Worm (Caenorhabditis elegans) whole organism, L3 larva: ENCODE data around the gene K08D10.13.

Experiments used
- ZK546.5 ChIP-seq: sonication (generic microtip); optimal IDR thresholded peaks from 2 replicates; lab custom pipeline; 2017; ENCODE audit warnings: missing biosample characterization, missing genetic modification characterization
- elt-1 ChIP-seq: fragments of 150-350 bp; optimal IDR thresholded peaks from 2 replicates; lab custom pipeline; 2014; ENCODE audit warnings: missing biosample characterization, missing genetic modification characterization
- elt-3 ChIP-seq, 3 experiments: fragments of 150-350 bp in 1 of 3; sonication (generic microtip) in 2 of 3; optimal IDR thresholded peaks; 2 replicates in 2 of 3; 4 replicates in 1 of 3; lab custom pipeline; 2014 to 2017; ENCODE audit warnings: missing biosample characterization in 3 of 3, missing genetic modification characterization in 3 of 3
- jun-1 ChIP-seq: fragments of 150-350 bp; optimal IDR thresholded peaks from 2 replicates; lab custom pipeline; 2014; ENCODE audit warnings: missing biosample characterization, missing genetic modification reagents, missing genetic modification characterization
- mdl-1 ChIP-seq: fragments of 150-350 bp; optimal IDR thresholded peaks from 2 replicates; lab custom pipeline; 2014; ENCODE audit warnings: missing biosample characterization, missing genetic modification characterization
- nhr-11 ChIP-seq: fragments of 150-350 bp; optimal IDR thresholded peaks from 2 replicates; lab custom pipeline; 2014; ENCODE audit warnings: missing biosample characterization, missing genetic modification characterization
- tbx-2 ChIP-seq: sonication (generic microtip); optimal IDR thresholded peaks from 2 replicates; lab custom pipeline; 2016; ENCODE audit warnings: mild to moderate bottlenecking, missing genetic modification characterization, missing compliant biosample characterization

DNA sequence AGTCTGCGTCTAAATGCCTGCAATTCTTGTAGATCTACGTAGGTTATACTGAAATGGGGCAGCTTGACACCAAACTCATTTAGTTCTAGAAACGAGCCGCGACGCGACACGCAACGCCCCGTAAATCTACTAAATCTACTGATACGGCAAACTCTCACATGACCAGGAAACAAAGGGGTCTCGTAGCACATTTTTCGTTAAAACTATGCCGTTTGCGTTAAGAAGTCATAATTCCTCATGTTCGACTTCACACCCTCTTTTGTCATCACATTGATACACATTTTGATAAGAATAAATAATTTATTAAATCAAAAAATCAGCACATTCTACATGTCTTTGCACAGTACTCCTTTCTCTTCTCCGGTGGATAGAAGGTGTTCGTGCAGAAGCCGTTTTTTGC, 50.3 kb downstream of the K08D10.13 start:
- TF ChIP-seq elt-3 (tag; optimal IDR thresholded peaks at IDR 0.05; lab: Kevin White, UChicago) (no peak), elt-1 (tag; lab: Kevin White, UChicago) (no peak), jun-1 (tag; lab: Kevin White, UChicago) (no peak), mdl-1 (tag; lab: Kevin White, UChicago) (no peak), ZK546.5 (tag; lab: Kevin White, UChicago) (no peak), tbx-2 (tag; lab: Kevin White, UChicago) (no peak), nhr-11 (no peak)
